Fruit fly (Drosophila melanogaster) whole organism, wandering third instar larva: ENCODE results near the gene mthl9.
A peak's percentile ranks its signal among the peaks of the same experiment; 100 is the strongest.

Experiments
- Abd-B ChIP-seq: fragments of >200 bp; optimal IDR thresholded peaks from 2 replicates; lab custom pipeline; 2017; ENCODE audit warnings: missing biosample characterization, missing genetic modification characterization
- CG9705 ChIP-seq: fragments of 200-800 bp; sonication (Bioruptor generic); optimal IDR thresholded peaks from 2 replicates; lab custom pipeline; 2018; ENCODE audit warnings: missing biosample characterization, mild to moderate bottlenecking, missing genetic modification characterization
- CrebA ChIP-seq: fragments of 200-800 bp; sonication (Bioruptor generic); optimal IDR thresholded peaks from 2 replicates; lab custom pipeline; 2016; ENCODE audit warnings: missing biosample characterization, mild to moderate bottlenecking, missing genetic modification characterization, borderline replicate concordance
- GATAd ChIP-seq: sonication (Bioruptor generic); optimal IDR thresholded peaks from 2 replicates; lab custom pipeline; 2016; ENCODE audit warnings: missing biosample characterization, missing genetic modification characterization
- HLH106 ChIP-seq: fragments of 200-800 bp; optimal IDR thresholded peaks from 3 replicates; lab custom pipeline; 2019; ENCODE audit warnings: missing biosample characterization, mild to moderate bottlenecking, missing genetic modification characterization, moderate library complexity
- Hnf4 ChIP-seq: fragments of 200-800 bp; sonication (Bioruptor generic); optimal IDR thresholded peaks from 2 replicates; lab custom pipeline; 2016; ENCODE audit warnings: missing biosample characterization, mild to moderate bottlenecking, missing genetic modification characterization
- Myc ChIP-seq: fragments of >200 bp; optimal IDR thresholded peaks from 2 replicates; lab custom pipeline; 2017
- foxo ChIP-seq, 2 experiments: fragments of 200-800 bp; sonication (Bioruptor generic); optimal IDR thresholded peaks; 2 replicates in 1 of 2; 3 replicates in 1 of 2; lab custom pipeline; 2016 to 2017; ENCODE audit warnings: missing biosample characterization in 2 of 2, missing genetic modification characterization in 2 of 2
- h ChIP-seq: fragments of 200-800 bp; sonication (Bioruptor generic); optimal IDR thresholded peaks from 3 replicates; lab custom pipeline; 2016; ENCODE audit warnings: missing biosample characterization, mild to moderate bottlenecking, missing genetic modification characterization
- lola ChIP-seq: fragments of >200 bp; optimal IDR thresholded peaks from 2 replicates; lab custom pipeline; 2017; ENCODE audit warnings: missing biosample characterization, missing genetic modification characterization
- usp ChIP-seq: fragments of >200 bp; optimal IDR thresholded peaks from 2 replicates; lab custom pipeline; 2017; ENCODE audit warnings: missing biosample characterization, missing genetic modification characterization

DNA sequence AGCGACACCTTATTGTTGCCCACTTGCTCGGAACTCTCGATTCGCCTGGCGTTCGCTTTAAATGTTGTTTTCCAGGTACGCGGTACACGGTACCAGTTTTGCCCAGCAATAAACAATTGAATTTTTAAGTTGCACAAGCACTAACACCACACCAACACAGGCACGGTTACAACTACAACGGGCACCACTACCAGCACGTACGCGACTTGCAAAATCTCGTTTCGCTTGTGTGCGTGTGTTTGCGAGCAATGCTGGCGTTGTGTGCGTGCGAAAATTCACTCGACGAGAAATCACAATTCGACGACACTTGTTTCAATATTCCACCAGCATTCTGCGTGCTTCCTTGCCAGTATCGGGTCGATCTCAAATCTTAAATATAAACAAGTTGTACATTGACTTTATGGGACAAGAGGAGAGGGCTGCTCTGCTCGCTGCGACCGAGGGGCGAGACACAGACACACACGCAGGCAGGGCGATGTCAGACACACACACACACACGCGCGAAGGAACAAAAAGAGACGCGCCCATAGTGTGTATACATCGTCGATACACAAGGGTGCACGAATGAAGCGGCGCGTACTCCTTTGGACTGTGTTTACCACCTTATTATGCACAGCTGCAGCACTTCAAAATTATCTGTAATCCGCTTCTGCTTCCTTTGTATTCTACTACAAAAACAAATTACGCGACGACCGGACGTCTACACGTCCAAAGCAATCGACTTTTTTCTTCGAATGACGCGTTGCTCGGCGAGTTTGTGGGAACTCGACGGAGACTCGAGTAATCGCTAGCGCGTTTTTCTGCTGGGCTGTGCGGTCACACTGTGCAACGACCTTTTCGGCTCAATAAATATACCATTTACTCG is 12.7 kb downstream of the mthl9 start, which contains the start of gene fwd:
- TF ChIP-seq CrebA, result no peak
- TF ChIP-seq foxo (GFP tag; optimal IDR thresholded peaks at IDR 0.05; lab: Kevin White, UChicago), result peak in 1 of 2 experiments; percentile 9
- TF ChIP-seq Myc (lab: Kevin White, UChicago), result peak; percentile 66
- TF ChIP-seq HLH106 (tag; lab: Kevin White, UChicago), result peak; percentile 16
- no peak for TF ChIP-seq CG9705 (GFP tag; lab: Kevin White, UChicago)
- peak; percentile 31 for TF ChIP-seq h (GFP tag; lab: Kevin White, UChicago)
- TF ChIP-seq Hnf4 (GFP tag; lab: Kevin White, UChicago), result peak; percentile 22
- no peak for TF ChIP-seq usp (GFP tag; lab: Kevin White, UChicago)
- TF ChIP-seq GATAd (GFP tag; lab: Kevin White, UChicago), result no peak
- peak; percentile 78 for TF ChIP-seq Abd-B
- no peak for TF ChIP-seq lola (GFP tag; lab: Kevin White, UChicago)
